Worm (Caenorhabditis elegans) whole organism, L3 larva: ENCODE measurements around the gene grl-12.

Experiments
- ZK546.5 ChIP-seq: sonication (generic microtip); optimal IDR thresholded peaks from 2 replicates; lab custom pipeline; 2017; ENCODE audit warnings: missing biosample characterization, missing genetic modification characterization
- ama-1 ChIP-seq: fragments of 150-350 bp; optimal IDR thresholded peaks from 2 replicates; lab custom pipeline; 2018
- ceh-82 ChIP-seq: fragments of 150-350 bp; optimal IDR thresholded peaks from 2 replicates; lab custom pipeline; 2014; ENCODE audit warnings: missing biosample characterization, missing genetic modification characterization
- ceh-9 ChIP-seq: sonication (generic microtip); optimal IDR thresholded peaks from 2 replicates; lab custom pipeline; 2018; ENCODE audit warnings: missing biosample characterization, missing genetic modification characterization
- daf-12 ChIP-seq: fragments of 150-350 bp; optimal IDR thresholded peaks from 2 replicates; lab custom pipeline; 2014; ENCODE audit warnings: missing biosample characterization, missing genetic modification reagents, missing genetic modification characterization
- egl-27 ChIP-seq: sonication (generic microtip); optimal IDR thresholded peaks from 4 replicates; lab custom pipeline; 2017; ENCODE audit warnings: missing biosample characterization, missing genetic modification reagents, missing genetic modification characterization
- nhr-11 ChIP-seq: fragments of 150-350 bp; optimal IDR thresholded peaks from 2 replicates; lab custom pipeline; 2014; ENCODE audit warnings: missing biosample characterization, missing genetic modification characterization
- nhr-237 ChIP-seq: fragments of 150-350 bp; optimal IDR thresholded peaks from 2 replicates; lab custom pipeline; 2014; ENCODE audit warnings: missing biosample characterization, missing genetic modification characterization
- nhr-28 ChIP-seq: fragments of 150-350 bp; optimal IDR thresholded peaks from 2 replicates; lab custom pipeline; 2014; ENCODE audit warnings: missing biosample characterization, missing genetic modification characterization
- nhr-76 ChIP-seq: fragments of 150-350 bp; sonication (generic microtip); optimal IDR thresholded peaks from 5 replicates; lab custom pipeline; 2014; ENCODE audit warnings: missing biosample characterization, missing genetic modification characterization
- pqm-1 ChIP-seq: fragments of 150-350 bp; optimal IDR thresholded peaks from 2 replicates; lab custom pipeline; 2017; ENCODE audit warnings: missing biosample characterization, missing genetic modification characterization, inconsistent platforms
- skn-1 ChIP-seq: fragments of 150-350 bp; optimal IDR thresholded peaks from 2 replicates; lab custom pipeline; 2014; ENCODE audit warnings: missing biosample characterization, missing genetic modification characterization
- tbx-2 ChIP-seq: sonication (generic microtip); optimal IDR thresholded peaks from 2 replicates; lab custom pipeline; 2016; ENCODE audit warnings: mild to moderate bottlenecking, missing genetic modification characterization, missing compliant biosample characterization
- unc-39 ChIP-seq: sonication (generic microtip); optimal IDR thresholded peaks from 4 replicates; lab custom pipeline; 2017; ENCODE audit warnings: missing biosample characterization, missing genetic modification characterization

- TF ChIP-seq nhr-11 (tag; lab: Kevin White, UChicago) (no peak), skn-1 (tag; lab: Kevin White, UChicago) (no peak), pqm-1 (tag; lab: Kevin White, UChicago) (no peak), ZK546.5 (tag; lab: Kevin White, UChicago) (no peak), nhr-28 (tag; lab: Kevin White, UChicago) (no peak), tbx-2 (tag; lab: Kevin White, UChicago) (no peak), ama-1 (no peak), egl-27 (tag; lab: Kevin White, UChicago) (no peak), ceh-9 (tag; lab: Kevin White, UChicago) (no peak), unc-39 (tag; lab: Kevin White, UChicago) (no peak), nhr-237 (tag; lab: Kevin White, UChicago) (no peak), nhr-76 (tag; lab: Kevin White, UChicago) (no peak), ceh-82 (tag; lab: Kevin White, UChicago) (no peak), daf-12 (tag; lab: Kevin White, UChicago) (no peak)
These were observed 21.1 kb upstream of the grl-12 start for ce11 chrV:8657911-8658310.
